Worm (Caenorhabditis elegans) whole organism, mixed stage, embryonic: ENCODE results near the gene srx-88.
A peak's percentile ranks its signal among the peaks of the same experiment; 100 is the strongest.

ENCODE experiments used
- M03D4.4 ChIP-seq: sonication (generic microtip); optimal IDR thresholded peaks from 2 replicates; lab custom pipeline; 2017; ENCODE audit warnings: mild to moderate bottlenecking, missing genetic modification characterization, missing compliant biosample characterization
- bed-3 ChIP-seq: fragments of 200-800 bp; sonication (Bioruptor generic); optimal IDR thresholded peaks from 3 replicates; lab custom pipeline; 2018; ENCODE audit warnings: mild to moderate bottlenecking, missing genetic modification characterization, moderate library complexity, missing compliant biosample characterization
- blmp-1 ChIP-seq: fragments of 150-350 bp; optimal IDR thresholded peaks from 2 replicates; lab custom pipeline; 2014; ENCODE audit warnings: missing biosample characterization, missing genetic modification characterization
- ceh-39 ChIP-seq: fragments of 150-350 bp; optimal IDR thresholded peaks from 2 replicates; lab custom pipeline; 2014; ENCODE audit warnings: missing biosample characterization, missing genetic modification characterization
- ceh-43 ChIP-seq: fragments of 200-800 bp; sonication (Bioruptor generic); optimal IDR thresholded peaks from 2 replicates; lab custom pipeline; 2018; ENCODE audit warnings: mild to moderate bottlenecking, missing genetic modification characterization, moderate library complexity, missing compliant biosample characterization
- ceh-83 ChIP-seq: fragments of 200-800 bp; sonication (Bioruptor generic); optimal IDR thresholded peaks from 2 replicates; lab custom pipeline; 2018; ENCODE audit warnings: mild to moderate bottlenecking, missing genetic modification characterization, missing compliant biosample characterization
- ces-1 ChIP-seq: fragments of 150-350 bp; optimal IDR thresholded peaks from 2 replicates; lab custom pipeline; 2014; ENCODE audit warnings: missing biosample characterization, missing genetic modification reagents, missing genetic modification characterization
- cnd-1 ChIP-seq: fragments of 200-800 bp; sonication (Bioruptor generic); optimal IDR thresholded peaks from 2 replicates; lab custom pipeline; 2018; ENCODE audit warnings: mild to moderate bottlenecking, missing genetic modification characterization, missing compliant biosample characterization
- elt-1 ChIP-seq: sonication (generic microtip); optimal IDR thresholded peaks from 2 replicates; lab custom pipeline; 2017; ENCODE audit warnings: missing genetic modification characterization, mild to moderate bottlenecking, missing compliant biosample characterization, antibody characterized with exemption, moderate library complexity, borderline replicate concordance; ENCODE audit not compliant: insufficient read depth
- flh-1 ChIP-seq: fragments of 200-800 bp; sonication (Bioruptor generic); optimal IDR thresholded peaks from 2 replicates; lab custom pipeline; 2018; ENCODE audit warnings: mild to moderate bottlenecking, missing genetic modification characterization, moderate library complexity, missing compliant biosample characterization
- ham-2 ChIP-seq: fragments of 200-800 bp; sonication (Bioruptor generic); optimal IDR thresholded peaks from 2 replicates; lab custom pipeline; 2018; ENCODE audit warnings: mild to moderate bottlenecking, missing genetic modification characterization, missing compliant biosample characterization
- hlh-1 ChIP-seq: fragments of 150-350 bp; optimal IDR thresholded peaks from 2 replicates; lab custom pipeline; 2014; ENCODE audit warnings: missing biosample characterization, missing genetic modification reagents, missing genetic modification characterization
- mab-5 ChIP-seq: fragments of 150-350 bp; optimal IDR thresholded peaks from 2 replicates; lab custom pipeline; 2014; ENCODE audit warnings: missing biosample characterization, missing genetic modification characterization
- mep-1 ChIP-seq: fragments of 150-350 bp; optimal IDR thresholded peaks from 2 replicates; lab custom pipeline; 2017; ENCODE audit warnings: missing biosample characterization, missing genetic modification reagents, missing genetic modification characterization, inconsistent platforms
- mls-2 ChIP-seq: sonication (generic microtip); optimal IDR thresholded peaks from 2 replicates; lab custom pipeline; 2016; ENCODE audit warnings: mild to moderate bottlenecking, missing genetic modification characterization, moderate library complexity, missing compliant biosample characterization
- nhr-12 ChIP-seq: fragments of 150-350 bp; optimal IDR thresholded peaks from 2 replicates; lab custom pipeline; 2014; ENCODE audit warnings: missing biosample characterization, missing genetic modification characterization
- nhr-2 ChIP-seq: fragments of 150-350 bp; optimal IDR thresholded peaks from 2 replicates; lab custom pipeline; 2014; ENCODE audit warnings: missing biosample characterization, missing genetic modification characterization
- nhr-237 ChIP-seq: fragments of 150-350 bp; optimal IDR thresholded peaks from 2 replicates; lab custom pipeline; 2014; ENCODE audit warnings: missing biosample characterization, missing genetic modification characterization
- nhr-76 ChIP-seq: sonication (generic microtip); optimal IDR thresholded peaks from 2 replicates; lab custom pipeline; 2017; ENCODE audit warnings: missing biosample characterization, missing genetic modification characterization
- pha-4 ChIP-seq: fragments of 150-350 bp; optimal IDR thresholded peaks from 2 replicates; lab custom pipeline; 2018; ENCODE audit warnings: missing biosample characterization, missing genetic modification reagents, missing genetic modification characterization
- sem-2 ChIP-seq: fragments of 200-800 bp; sonication (Bioruptor generic); optimal IDR thresholded peaks from 2 replicates; lab custom pipeline; 2018; ENCODE audit warnings: mild to moderate bottlenecking, missing genetic modification characterization, missing compliant biosample characterization
- sptf-1 ChIP-seq: sonication (generic microtip); optimal IDR thresholded peaks from 2 replicates; lab custom pipeline; 2017; ENCODE audit warnings: mild to moderate bottlenecking, missing genetic modification characterization, moderate library complexity, missing compliant biosample characterization
- tbx-8 ChIP-seq: fragments of 200-800 bp; sonication (Bioruptor generic); optimal IDR thresholded peaks from 2 replicates; lab custom pipeline; 2018; ENCODE audit warnings: mild to moderate bottlenecking, missing genetic modification characterization, moderate library complexity, missing compliant biosample characterization
- unc-120 ChIP-seq: sonication (generic microtip); optimal IDR thresholded peaks from 2 replicates; lab custom pipeline; 2017; ENCODE audit warnings: missing genetic modification characterization, missing compliant biosample characterization; ENCODE audit not compliant: poor library complexity, severe bottlenecking
- unc-62 ChIP-seq: fragments of 150-350 bp; optimal IDR thresholded peaks from 2 replicates; lab custom pipeline; 2014; ENCODE audit warnings: missing biosample characterization, missing genetic modification reagents, missing genetic modification characterization
- zip-8 ChIP-seq: fragments of 150-350 bp; optimal IDR thresholded peaks from 2 replicates; lab custom pipeline; 2014; ENCODE audit warnings: missing biosample characterization, missing genetic modification characterization
- ztf-11 ChIP-seq: fragments of 150-350 bp; optimal IDR thresholded peaks from 2 replicates; lab custom pipeline; 2014; ENCODE audit warnings: missing biosample characterization, missing genetic modification characterization

srx-88 gene

DNA sequence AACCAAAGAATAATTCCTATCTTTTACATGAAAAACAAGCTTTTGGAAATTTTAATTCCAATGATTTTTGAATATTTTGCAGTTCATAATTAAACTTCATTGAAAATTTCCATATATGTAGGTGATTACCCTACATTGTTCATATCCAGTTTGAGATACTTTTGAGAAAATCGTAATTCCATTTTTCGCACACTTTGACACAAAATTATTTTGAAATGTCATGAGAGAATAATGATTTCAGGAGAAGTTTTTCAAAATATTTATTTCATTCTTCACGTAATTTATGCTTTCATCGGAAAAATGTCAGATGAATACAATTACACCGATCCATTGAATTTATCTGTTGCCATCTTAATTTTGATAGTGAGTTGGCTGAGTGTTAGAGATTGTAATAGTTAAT lies at the start of gene srx-88:
TSS of gene srx-88 (plus strand) at position 301 of the 400 bp plus-strand sequence.
- no peak for TF ChIP-seq blmp-1
- TF ChIP-seq hlh-1 (tag; lab: Kevin White, UChicago): no peak
- TF ChIP-seq flh-1 (GFP tag; lab: Kevin White, UChicago): no peak
- no peak for TF ChIP-seq cnd-1 (tag; lab: Kevin White, UChicago)
- TF ChIP-seq zip-8: no peak
- no peak for TF ChIP-seq sptf-1 (tag; lab: Kevin White, UChicago)
- TF ChIP-seq bed-3 (GFP tag; lab: Kevin White, UChicago): no peak
- TF ChIP-seq nhr-237 (tag; lab: Kevin White, UChicago): no peak
- no peak for TF ChIP-seq mls-2 (tag; lab: Kevin White, UChicago)

DNA sequence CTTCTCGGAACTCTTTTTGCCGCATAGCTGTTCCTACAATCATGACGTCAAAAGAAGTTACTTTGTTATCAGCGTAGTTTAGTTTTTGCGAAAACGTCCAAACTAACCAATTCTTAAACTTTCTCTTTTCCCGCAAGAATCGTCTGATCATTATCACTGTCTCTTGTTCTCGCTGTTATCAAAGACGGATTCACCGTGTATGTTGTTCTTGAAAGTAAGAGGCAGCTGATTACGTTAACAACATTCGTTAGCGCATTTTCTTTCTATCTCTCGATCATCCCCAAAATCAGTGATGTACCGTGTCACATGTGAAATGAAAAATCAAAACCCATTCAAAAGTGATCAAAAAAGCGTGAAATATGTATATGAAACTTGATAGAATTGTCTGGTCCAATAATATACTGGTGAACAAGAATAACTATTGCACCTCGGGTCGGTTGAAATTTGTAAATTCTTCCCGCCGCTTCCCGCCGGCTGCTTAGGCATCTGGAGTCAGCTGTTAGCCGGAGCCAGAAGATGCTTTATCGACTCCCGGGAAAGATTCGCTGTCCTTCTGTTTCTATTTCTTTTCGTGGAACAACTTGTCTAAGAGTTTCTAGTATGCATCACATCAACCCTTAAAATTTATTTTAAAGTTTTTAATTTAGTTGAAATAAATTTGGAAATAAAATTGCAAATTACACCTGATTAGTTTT lies 48.7 kb upstream of the srx-88 start:
- TF ChIP-seq ham-2 (GFP tag; lab: Kevin White, UChicago): no peak
- no peak for TF ChIP-seq ces-1 (GFP tag; lab: Kevin White, UChicago)
- TF ChIP-seq mab-5 (tag; lab: Kevin White, UChicago): no peak
- peak; percentile 41 for TF ChIP-seq blmp-1
- TF ChIP-seq tbx-8: no peak
- TF ChIP-seq unc-120: peak; percentile 11
- TF ChIP-seq ceh-39 (tag; lab: Kevin White, UChicago): no peak
- no peak for TF ChIP-seq nhr-2
- peak; percentile 97 for TF ChIP-seq hlh-1 (tag; lab: Kevin White, UChicago)
- TF ChIP-seq ztf-11 (tag; lab: Kevin White, UChicago): no peak
- no peak for TF ChIP-seq mep-1 (tag; lab: Kevin White, UChicago)
- TF ChIP-seq nhr-12: no peak

ce11 chrV:11535504-11536062 lies 47.7 kb upstream of the srx-88 start:
- peak; percentile 80 for TF ChIP-seq hlh-1 (tag; lab: Kevin White, UChicago)
- TF ChIP-seq unc-120: peak; percentile 78
- TF ChIP-seq mls-2 (tag; lab: Kevin White, UChicago): no peak
- no peak for TF ChIP-seq ceh-83 (GFP tag; lab: Kevin White, UChicago)

- TF ChIP-seq hlh-1 (tag; lab: Kevin White, UChicago) (no peak), ces-1 (GFP tag; lab: Kevin White, UChicago) (peak; percentile 5), sem-2 (GFP tag; lab: Kevin White, UChicago) (no peak), ztf-11 (tag; lab: Kevin White, UChicago) (no peak)
- TF ChIP-seq, all 35 proteins: peak for 1
Measured at ce11 chrV:11536667-11537066, 46.6 kb upstream of the srx-88 start.

- TF ChIP-seq ztf-11 (tag; lab: Kevin White, UChicago) (no peak), ceh-43 (no peak), flh-1 (GFP tag; lab: Kevin White, UChicago) (no peak), unc-62 (GFP tag; lab: Kevin White, UChicago) (no peak), nhr-237 (tag; lab: Kevin White, UChicago) (no peak), blmp-1 (no peak), ceh-39 (tag; lab: Kevin White, UChicago) (no peak), ceh-83 (GFP tag; lab: Kevin White, UChicago) (no peak), pha-4 (tag; lab: Kevin White, UChicago) (no peak), tbx-8 (no peak), ham-2 (GFP tag; lab: Kevin White, UChicago) (no peak), M03D4.4 (tag; lab: Kevin White, UChicago) (no peak), mep-1 (tag; lab: Kevin White, UChicago) (no peak), elt-1 (tag; lab: Kevin White, UChicago) (no peak), bed-3 (GFP tag; lab: Kevin White, UChicago) (no peak), sem-2 (GFP tag; lab: Kevin White, UChicago) (no peak)
Measured at ce11 chrV:11539502-11539901, 43.8 kb upstream of the srx-88 start.

DNA sequence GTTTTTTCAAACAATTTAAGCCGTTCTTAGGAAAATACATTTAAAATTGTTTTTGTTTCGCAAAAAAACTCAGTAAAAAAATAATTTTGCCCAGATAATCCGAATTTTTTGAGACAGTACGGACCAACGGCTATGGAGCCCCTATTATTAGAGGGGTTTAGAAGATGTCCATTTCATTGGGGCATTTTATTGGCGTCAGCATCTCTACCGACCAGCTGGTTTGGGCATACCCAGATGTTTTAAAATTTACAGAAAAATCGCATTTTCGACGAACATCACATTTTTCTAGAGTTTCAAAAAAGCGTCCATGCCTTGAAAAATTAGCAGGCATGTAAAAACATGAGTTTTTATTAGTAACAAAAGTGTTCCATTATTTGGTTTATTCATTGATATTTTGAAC lies 42.0 kb upstream of the srx-88 start:
- TF ChIP-seq unc-120: peak; percentile 31
- no peak for TF ChIP-seq nhr-76 (tag; lab: Kevin White, UChicago)
- TF ChIP-seq, all 35 proteins: peak for 1
